Fruit fly (Drosophila melanogaster) whole organism, embryonic: ENCODE results near the gene Drs.

Source experiments
- Bteb2 ChIP-seq: fragments of 200-800 bp; sonication (Bioruptor generic); optimal IDR thresholded peaks from 2 replicates; lab custom pipeline; 2016; ENCODE audit warnings: missing biosample characterization, missing genetic modification characterization
- CG1024 ChIP-seq: fragments of 200-800 bp; sonication (Bioruptor generic); IDR thresholded peaks from 2 replicates; pipeline ENCODE4 v1.3.6; 2022; ENCODE audit warnings: missing biosample characterization, missing genetic modification characterization
- CG10959 ChIP-seq: fragments of 200-800 bp; sonication (Bioruptor generic); IDR thresholded peaks from 2 replicates; pipeline ENCODE4 v1.3.6; 2022; ENCODE audit warnings: missing biosample characterization, missing genetic modification characterization
- CG10979 ChIP-seq: fragments of 200-800 bp; sonication (Bioruptor generic); optimal IDR thresholded peaks from 2 replicates; lab custom pipeline; 2018; ENCODE audit warnings: missing biosample characterization, mild to moderate bottlenecking, missing genetic modification characterization, moderate library complexity
- CG14014 ChIP-seq: fragments of 200-800 bp; sonication (Bioruptor generic); IDR thresholded peaks from 2 replicates; pipeline ENCODE4 v1.3.6; 2022; ENCODE audit warnings: missing biosample characterization, missing genetic modification characterization
- CG15696 ChIP-seq: fragments of 200-800 bp; sonication (Bioruptor generic); optimal IDR thresholded peaks from 2 replicates; lab custom pipeline; 2019; ENCODE audit warnings: missing biosample characterization, mild to moderate bottlenecking, missing genetic modification characterization, moderate library complexity
- CG1603 ChIP-seq: fragments of 200-800 bp; sonication (Bioruptor generic); optimal IDR thresholded peaks from 2 replicates; lab custom pipeline; 2019; ENCODE audit warnings: missing biosample characterization, mild to moderate bottlenecking, missing genetic modification characterization, moderate library complexity
- CG16813 ChIP-seq: fragments of 200-800 bp; sonication (Bioruptor generic); IDR thresholded peaks from 3 replicates; pipeline ENCODE4 v1.3.6; 2022; ENCODE audit warnings: missing biosample characterization, missing genetic modification characterization; ENCODE audit not compliant: partially characterized antibody
- CG16815 ChIP-seq: fragments of 200-800 bp; sonication (Bioruptor generic); optimal IDR thresholded peaks from 3 replicates; lab custom pipeline; 2017; ENCODE audit warnings: missing biosample characterization, mild to moderate bottlenecking, missing genetic modification characterization
- CG18599 ChIP-seq: fragments of 200-800 bp; sonication (Bioruptor generic); optimal IDR thresholded peaks from 3 replicates; lab custom pipeline; 2017; ENCODE audit warnings: missing biosample characterization, missing genetic modification characterization, mild to moderate bottlenecking, moderate library complexity, missing genetic modification reagents
- CG30431 ChIP-seq: fragments of 200-800 bp; sonication (Bioruptor generic); optimal IDR thresholded peaks from 2 replicates; lab custom pipeline; 2017; ENCODE audit warnings: missing biosample characterization, missing genetic modification characterization
- CG31388 ChIP-seq: fragments of 200-800 bp; sonication (Bioruptor generic); optimal IDR thresholded peaks from 2 replicates; lab custom pipeline; 2016; ENCODE audit warnings: missing biosample characterization, missing genetic modification characterization
- CG3163 ChIP-seq: fragments of 200-800 bp; sonication (Bioruptor generic); optimal IDR thresholded peaks from 3 replicates; lab custom pipeline; 2016; ENCODE audit warnings: missing biosample characterization, missing genetic modification characterization
- CG34224 ChIP-seq: fragments of 200-800 bp; sonication (Bioruptor generic); IDR thresholded peaks from 3 replicates; pipeline ENCODE4 v1.3.6; 2022; ENCODE audit warnings: missing biosample characterization, missing genetic modification characterization; ENCODE audit not compliant: partially characterized antibody
- CG3995 ChIP-seq: fragments of 200-800 bp; sonication (Bioruptor generic); optimal IDR thresholded peaks from 3 replicates; lab custom pipeline; 2016; ENCODE audit warnings: missing biosample characterization, missing genetic modification characterization
- CG4404 ChIP-seq: fragments of 200-800 bp; sonication (Bioruptor generic); IDR thresholded peaks from 2 replicates; pipeline ENCODE4 v1.3.6; 2022; ENCODE audit warnings: missing biosample characterization, missing genetic modification characterization
- CG8089 ChIP-seq: fragments of 200-800 bp; sonication (Bioruptor generic); optimal IDR thresholded peaks from 3 replicates; lab custom pipeline; 2016; ENCODE audit warnings: missing biosample characterization, missing genetic modification characterization
- CG9797 ChIP-seq: fragments of 200-800 bp; sonication (Bioruptor generic); optimal IDR thresholded peaks from 3 replicates; lab custom pipeline; 2018; ENCODE audit warnings: missing biosample characterization, mild to moderate bottlenecking, missing genetic modification characterization
- CHES-1-like ChIP-seq: fragments of 200-800 bp; sonication (Bioruptor generic); optimal IDR thresholded peaks from 2 replicates; lab custom pipeline; 2016; ENCODE audit warnings: missing biosample characterization, missing genetic modification characterization
- Chrac-16 ChIP-seq: fragments of 200-800 bp; sonication (Bioruptor generic); optimal IDR thresholded peaks from 3 replicates; lab custom pipeline; 2016; ENCODE audit warnings: missing biosample characterization, missing genetic modification characterization
- Dip2 ChIP-seq: fragments of 200-800 bp; sonication (Bioruptor generic); IDR thresholded peaks from 2 replicates; pipeline ENCODE4 v1.3.6; 2022; ENCODE audit warnings: missing biosample characterization, missing genetic modification characterization
- Dll ChIP-seq: fragments of 200-800 bp; sonication (Bioruptor generic); IDR thresholded peaks from 4 replicates; pipeline ENCODE4 v1.3.6; 2022; ENCODE audit warnings: missing biosample characterization, missing genetic modification characterization; ENCODE audit not compliant: partially characterized antibody
- GATAe ChIP-seq: fragments of 200-800 bp; sonication (Bioruptor generic); conservative IDR thresholded peaks from 2 replicates; pipeline ENCODE4 v1.3.6; 2022; ENCODE audit warnings: missing biosample characterization, missing genetic modification characterization
- Kr ChIP-seq: fragments of 200-800 bp; sonication (Bioruptor generic); optimal IDR thresholded peaks from 2 replicates; lab custom pipeline; 2017; ENCODE audit warnings: missing biosample characterization, mild to moderate bottlenecking, missing genetic modification characterization
- Med ChIP-seq: fragments of 200-800 bp; sonication (Bioruptor generic); peaks from one replicate; lab custom pipeline; 2016; ENCODE audit warnings: missing biosample characterization, missing genetic modification characterization, mild to moderate bottlenecking, inconsistent platforms, moderate library complexity
- PHDP ChIP-seq: fragments of 200-800 bp; sonication (Bioruptor generic); optimal IDR thresholded peaks from 3 replicates; lab custom pipeline; 2018; ENCODE audit warnings: missing biosample characterization, mild to moderate bottlenecking, missing genetic modification characterization, moderate library complexity
- Sox102F ChIP-seq: fragments of 200-800 bp; sonication (Bioruptor generic); optimal IDR thresholded peaks from 2 replicates; lab custom pipeline; 2018; ENCODE audit warnings: missing biosample characterization, mild to moderate bottlenecking, missing genetic modification characterization, moderate library complexity
- Taf1 ChIP-seq: fragments of 200-800 bp; sonication (Bioruptor generic); IDR thresholded peaks from 2 replicates; pipeline ENCODE4 v1.3.6; 2022; ENCODE audit warnings: missing biosample characterization, missing genetic modification characterization
- Tbp ChIP-seq: fragments of >200 bp; optimal IDR thresholded peaks from 2 replicates; lab custom pipeline; 2018; ENCODE audit warnings: missing biosample characterization, missing genetic modification characterization
- abd-A ChIP-seq: fragments of 200-800 bp; sonication (Bioruptor generic); optimal IDR thresholded peaks from 3 replicates; lab custom pipeline; 2019; ENCODE audit warnings: missing biosample characterization, mild to moderate bottlenecking, missing genetic modification characterization, moderate library complexity
- ac ChIP-seq: fragments of 200-800 bp; sonication (Bioruptor generic); optimal IDR thresholded peaks from 3 replicates; lab custom pipeline; 2017; ENCODE audit warnings: missing biosample characterization, mild to moderate bottlenecking, missing genetic modification characterization
- ato ChIP-seq: fragments of 200-800 bp; sonication (Bioruptor generic); IDR thresholded peaks from 2 replicates; pipeline ENCODE4 v1.3.6; 2022; ENCODE audit warnings: missing biosample characterization, missing genetic modification characterization; ENCODE audit not compliant: partially characterized antibody
- bbx ChIP-seq: fragments of 200-800 bp; sonication (Bioruptor generic); IDR thresholded peaks from 2 replicates; pipeline ENCODE4 v1.3.6; 2022; ENCODE audit warnings: missing biosample characterization, missing genetic modification characterization; ENCODE audit not compliant: partially characterized antibody
- dmrt99B ChIP-seq: fragments of 200-800 bp; sonication (Bioruptor generic); optimal IDR thresholded peaks from 2 replicates; lab custom pipeline; 2018; ENCODE audit warnings: missing biosample characterization, mild to moderate bottlenecking, missing genetic modification characterization, moderate library complexity
- fd96Cb ChIP-seq: fragments of 200-800 bp; sonication (Bioruptor generic); optimal IDR thresholded peaks from 2 replicates; lab custom pipeline; 2018; ENCODE audit warnings: missing biosample characterization, mild to moderate bottlenecking, missing genetic modification characterization, moderate library complexity
- grau ChIP-seq: fragments of 200-800 bp; optimal IDR thresholded peaks from 3 replicates; lab custom pipeline; 2019; ENCODE audit warnings: missing biosample characterization, mild to moderate bottlenecking, missing genetic modification characterization, moderate library complexity
- gro ChIP-seq: fragments of 200-800 bp; sonication (Bioruptor generic); optimal IDR thresholded peaks from 2 replicates; lab custom pipeline; 2016; ENCODE audit warnings: missing biosample characterization, missing genetic modification characterization
- gsb ChIP-seq: fragments of 200-800 bp; sonication (Bioruptor generic); IDR thresholded peaks from 2 replicates; pipeline ENCODE4 v1.3.6; 2022; ENCODE audit warnings: missing biosample characterization, missing genetic modification characterization
- lab ChIP-seq: fragments of 200-800 bp; sonication (Bioruptor generic); optimal IDR thresholded peaks from 3 replicates; lab custom pipeline; 2017; ENCODE audit warnings: missing biosample characterization, missing genetic modification characterization, mild to moderate bottlenecking, moderate library complexity, missing genetic modification reagents
- lov ChIP-seq, 2 experiments: fragments of 200-800 bp in 1 of 2; fragments of >200 bp in 1 of 2; sonication (Bioruptor generic) in 1 of 2; IDR thresholded peaks in 1 of 2; optimal IDR thresholded peaks in 1 of 2; 2 replicates in 1 of 2; 3 replicates in 1 of 2; pipeline versions ENCODE4 v1.3.6 to Lab custom; 2017 to 2022; ENCODE audit warnings: missing biosample characterization in 1 of 2, missing genetic modification characterization in 1 of 2
- nom ChIP-seq: fragments of 200-800 bp; sonication (Bioruptor generic); optimal IDR thresholded peaks from 2 replicates; lab custom pipeline; 2017; ENCODE audit warnings: missing biosample characterization, missing genetic modification characterization, mild to moderate bottlenecking, moderate library complexity, missing genetic modification reagents
- phol ChIP-seq: fragments of 200-800 bp; sonication (Bioruptor generic); optimal IDR thresholded peaks from 3 replicates; lab custom pipeline; 2018; ENCODE audit warnings: missing biosample characterization, mild to moderate bottlenecking, missing genetic modification characterization, moderate library complexity
- sc ChIP-seq, 3 experiments: fragments of >200 bp in 2 of 3; fragments of 200-800 bp in 1 of 3; sonication (Bioruptor generic) in 1 of 3; optimal IDR thresholded peaks; 2 replicates in 2 of 3; 3 replicates in 1 of 3; lab custom pipeline; 2017; ENCODE audit warnings: mild to moderate bottlenecking in 1 of 3, missing biosample characterization in 1 of 3, missing genetic modification characterization in 1 of 3, missing genetic modification reagents in 1 of 3
- scrt ChIP-seq: fragments of 200-800 bp; sonication (Bioruptor generic); optimal IDR thresholded peaks from 2 replicates; lab custom pipeline; 2018; ENCODE audit warnings: missing biosample characterization, mild to moderate bottlenecking, missing genetic modification characterization, moderate library complexity
- shn ChIP-seq: fragments of 200-800 bp; sonication (Bioruptor generic); optimal IDR thresholded peaks from 3 replicates; lab custom pipeline; 2016; ENCODE audit warnings: missing biosample characterization, missing genetic modification characterization
- tio ChIP-seq: fragments of 200-800 bp; sonication (Bioruptor generic); optimal IDR thresholded peaks from 2 replicates; lab custom pipeline; 2017; ENCODE audit warnings: missing biosample characterization, missing genetic modification characterization, inconsistent platforms
- trem ChIP-seq: fragments of 200-800 bp; optimal IDR thresholded peaks from 3 replicates; lab custom pipeline; 2019; ENCODE audit warnings: missing biosample characterization, mild to moderate bottlenecking, missing genetic modification characterization, moderate library complexity

Drs gene

dm6 chr3L:3397849-3398248 is 28.5 kb downstream of the Drs start (continued):
- no peak for TF ChIP-seq gro (GFP tag; lab: Kevin White, UChicago)
- TF ChIP-seq CG16815 (GFP tag; lab: Kevin White, UChicago): peak; percentile 24
- TF ChIP-seq lov (optimal IDR thresholded peaks at IDR 0.05; lab: Kevin White, UChicago): no peak
- TF ChIP-seq lov (GFP tag; IDR thresholded peaks at IDR 0.05; lab: Robert Waterston, UW): 0 out of 3 replicates have a peak, but pooled peaks have one; percentile 36
- TF ChIP-seq Sox102F: no peak
- TF ChIP-seq trem: peak; percentile 4
- no peak for TF ChIP-seq Kr (GFP tag; lab: Kevin White, UChicago)
- peak; percentile 3 for TF ChIP-seq fd96Cb (tag; lab: Kevin White, UChicago)
- TF ChIP-seq CHES-1-like: no peak
- peak; percentile 63 for TF ChIP-seq CG15696 (tag; lab: Kevin White, UChicago)
- no peak for TF ChIP-seq CG18599 (GFP tag; lab: Kevin White, UChicago)
- TF ChIP-seq nom (GFP tag; lab: Kevin White, UChicago): peak; percentile 85
- no peak for TF ChIP-seq dmrt99B (tag; lab: Kevin White, UChicago)
- TF ChIP-seq Med (GFP tag; lab: Kevin White, UChicago): peak; percentile 72
- TF ChIP-seq Chrac-16: peak; percentile 23
- TF ChIP-seq CG4404 (GFP tag; lab: Robert Waterston, UW): peak; percentile 58
- TF ChIP-seq CG3163 (GFP tag; lab: Kevin White, UChicago): no peak
- no peak for TF ChIP-seq CG34224 (GFP tag; lab: Robert Waterston, UW)
- no peak for TF ChIP-seq GATAe (GFP tag; lab: Robert Waterston, UW)
- TF ChIP-seq sc (optimal IDR thresholded peaks at IDR 0.05; lab: Kevin White, UChicago): no peak
- no peak for TF ChIP-seq sc (GFP tag; optimal IDR thresholded peaks at IDR 0.05; lab: Kevin White, UChicago)
- no peak for TF ChIP-seq Tbp (GFP tag; lab: Kevin White, UChicago)
- TF ChIP-seq bbx (GFP tag; lab: Robert Waterston, UW): no peak
- no peak for TF ChIP-seq CG14014 (GFP tag; lab: Robert Waterston, UW)
- TF ChIP-seq CG10979 (tag; lab: Kevin White, UChicago): peak; percentile 43
- TF ChIP-seq Dip2 (GFP tag; lab: Robert Waterston, UW): no peak
- TF ChIP-seq, all 482 proteins: peak for 55

dm6 chr3L:3398496-3398895 is 29.1 kb downstream of the Drs start:
- TF ChIP-seq PHDP: no peak
- peak; percentile 44 for TF ChIP-seq CG3995 (GFP tag; lab: Kevin White, UChicago)
- TF ChIP-seq CG8089: no peak
- TF ChIP-seq grau (tag; lab: Kevin White, UChicago): peak; percentile 56

- no peak for TF ChIP-seq Dll (GFP tag; lab: Robert Waterston, UW)
- TF ChIP-seq phol (tag; lab: Kevin White, UChicago): peak; percentile 48
- TF ChIP-seq Bteb2 (GFP tag; lab: Kevin White, UChicago): no peak
- TF ChIP-seq CG31388 (GFP tag; lab: Kevin White, UChicago): no peak
- TF ChIP-seq Taf1 (GFP tag; lab: Robert Waterston, UW): no peak
- no peak for TF ChIP-seq scrt (GFP tag; lab: Kevin White, UChicago)
- peak; percentile 21 for TF ChIP-seq CG1603 (tag; lab: Kevin White, UChicago)
- no peak for TF ChIP-seq CG9797 (GFP tag; lab: Kevin White, UChicago)
- no peak for TF ChIP-seq CG1024
- no peak for TF ChIP-seq ac
- TF ChIP-seq CG30431 (GFP tag; lab: Kevin White, UChicago): no peak
- TF ChIP-seq gsb: no peak
- no peak for TF ChIP-seq CG16813 (GFP tag; lab: Robert Waterston, UW)
- TF ChIP-seq shn (GFP tag; lab: Kevin White, UChicago): no peak
- no peak for TF ChIP-seq lab (GFP tag; lab: Kevin White, UChicago)
- TF ChIP-seq ato (GFP tag; lab: Robert Waterston, UW): no peak
- TF ChIP-seq abd-A (tag; lab: Kevin White, UChicago): no peak
- no peak for TF ChIP-seq tio (GFP tag; lab: Kevin White, UChicago)
- no peak for TF ChIP-seq CG10959 (GFP tag; lab: Robert Waterston, UW)
Measured at dm6 chr3L:3399249-3399922, 30.0 kb downstream of the Drs start.
